Worm (Caenorhabditis elegans) whole organism, L4 larva: Measurements from ENCODE around the gene cal-5.

ENCODE experiments used
- D1046.2 ChIP-seq: fragments of 200-800 bp; sonication (Bioruptor generic); IDR thresholded peaks from 2 replicates; pipeline ENCODE4 v1.3.6; 2022; ENCODE audit warnings: missing genetic modification characterization, missing compliant biosample characterization
- T26A8.4 ChIP-seq: fragments of 200-800 bp; sonication (Bioruptor generic); IDR thresholded peaks from 2 replicates; pipeline ENCODE4 v1.3.6; 2022; ENCODE audit warnings: missing genetic modification characterization, missing compliant biosample characterization
- Y105C5A.15 ChIP-seq: fragments of 200-800 bp; sonication (Bioruptor generic); IDR thresholded peaks from 2 replicates; pipeline ENCODE4 v1.3.6; 2022; ENCODE audit warnings: missing genetic modification characterization, missing compliant biosample characterization
- Y48G9A.11 ChIP-seq: fragments of 200-800 bp; sonication (Bioruptor generic); IDR thresholded peaks from 2 replicates; pipeline ENCODE4 v1.3.6; 2022; ENCODE audit warnings: missing genetic modification reagents, missing genetic modification characterization, missing compliant biosample characterization
- Y75B8A.6 ChIP-seq: fragments of 200-800 bp; sonication (Bioruptor generic); IDR thresholded peaks from 2 replicates; pipeline ENCODE4 v1.3.6; 2022; ENCODE audit warnings: missing genetic modification reagents, missing genetic modification characterization, missing compliant biosample characterization
- ZK546.5 ChIP-seq, 2 experiments: sonication (generic microtip); optimal IDR thresholded peaks; 2 replicates each; lab custom pipeline; 2017; ENCODE audit warnings: missing biosample characterization in 2 of 2, missing genetic modification characterization in 2 of 2
- aly-2 ChIP-seq: sonication (generic microtip); optimal IDR thresholded peaks from 2 replicates; lab custom pipeline; 2018; ENCODE audit warnings: missing biosample characterization, missing genetic modification characterization
- ama-1 ChIP-seq: fragments of 150-350 bp; optimal IDR thresholded peaks from 2 replicates; lab custom pipeline; 2014; ENCODE audit warnings: inconsistent platforms, mixed read lengths
- ceh-28 ChIP-seq: fragments of 150-350 bp; optimal IDR thresholded peaks from 2 replicates; lab custom pipeline; 2014; ENCODE audit warnings: missing biosample characterization, missing genetic modification reagents, missing genetic modification characterization
- ceh-62 ChIP-seq: sonication (generic microtip); optimal IDR thresholded peaks from 2 replicates; lab custom pipeline; 2017; ENCODE audit warnings: missing biosample characterization, missing genetic modification characterization
- ces-1 ChIP-seq: fragments of 150-350 bp; sonication (generic microtip); optimal IDR thresholded peaks from 4 replicates; lab custom pipeline; 2014; ENCODE audit warnings: missing biosample characterization, missing genetic modification reagents, missing genetic modification characterization
- cey-2 ChIP-seq: sonication (generic microtip); optimal IDR thresholded peaks from 3 replicates; lab custom pipeline; 2017; ENCODE audit warnings: missing genetic modification characterization, mild to moderate bottlenecking, missing compliant biosample characterization, antibody characterized with exemption, borderline replicate concordance; ENCODE audit not compliant: insufficient read depth
- ctbp-1 ChIP-seq: fragments of 200-800 bp; sonication (Bioruptor generic); IDR thresholded peaks from 2 replicates; pipeline ENCODE4 v1.3.6; 2022; ENCODE audit warnings: missing genetic modification reagents, missing genetic modification characterization, missing compliant biosample characterization
- daf-12 ChIP-seq: fragments of 150-350 bp; optimal IDR thresholded peaks from 2 replicates; lab custom pipeline; 2014; ENCODE audit warnings: missing biosample characterization, missing genetic modification reagents, missing genetic modification characterization
- daf-8 ChIP-seq: fragments of 200-800 bp; sonication (Bioruptor generic); IDR thresholded peaks from 2 replicates; pipeline ENCODE4 v1.3.6; 2022; ENCODE audit warnings: missing genetic modification characterization, missing compliant biosample characterization
- dmd-9 ChIP-seq: fragments of 200-800 bp; sonication (Bioruptor generic); IDR thresholded peaks from 2 replicates; pipeline ENCODE4 v1.3.6; 2022; ENCODE audit warnings: missing genetic modification reagents, missing genetic modification characterization, missing compliant biosample characterization
- duxl-1 ChIP-seq: sonication (generic microtip); optimal IDR thresholded peaks from 2 replicates; lab custom pipeline; 2016; ENCODE audit warnings: mild to moderate bottlenecking, missing genetic modification characterization, moderate library complexity, missing compliant biosample characterization; ENCODE audit not compliant: poor library complexity
- hmg-1.1 ChIP-seq: fragments of 200-800 bp; sonication (Bioruptor generic); IDR thresholded peaks from 2 replicates; pipeline ENCODE4 v1.3.6; 2022; ENCODE audit warnings: missing genetic modification reagents, missing genetic modification characterization, missing compliant biosample characterization
- lin-15B ChIP-seq: fragments of 150-350 bp; sonication (generic microtip); optimal IDR thresholded peaks from 3 replicates; lab custom pipeline; 2014; ENCODE audit warnings: missing biosample characterization, missing genetic modification characterization
- lin-38 ChIP-seq: fragments of 200-800 bp; sonication (Bioruptor generic); IDR thresholded peaks from 2 replicates; pipeline ENCODE4 v1.3.6; 2022; ENCODE audit warnings: missing genetic modification reagents, missing genetic modification characterization, missing compliant biosample characterization
- madf-5 ChIP-seq, 2 experiments: fragments of 200-800 bp; sonication (Bioruptor generic); IDR thresholded peaks; 2 replicates each; pipeline ENCODE4 v1.3.6; 2022; ENCODE audit warnings: missing compliant biosample characterization in 2 of 2, missing genetic modification characterization in 2 of 2
- mep-1 ChIP-seq: fragments of 150-350 bp; sonication (generic microtip); optimal IDR thresholded peaks from 3 replicates; lab custom pipeline; 2014; ENCODE audit warnings: missing biosample characterization, missing genetic modification characterization
- mes-2 ChIP-seq: sonication (generic microtip); optimal IDR thresholded peaks from 2 replicates; lab custom pipeline; 2016; ENCODE audit warnings: missing genotype, mild to moderate bottlenecking, missing genetic modification characterization, missing compliant biosample characterization; ENCODE audit not compliant: poor library complexity, severe bottlenecking
- nhr-25 ChIP-seq: sonication (generic microtip); optimal IDR thresholded peaks from 2 replicates; lab custom pipeline; 2017; ENCODE audit warnings: missing genetic modification characterization, mild to moderate bottlenecking, missing compliant biosample characterization, antibody characterized with exemption, moderate library complexity, borderline replicate concordance; ENCODE audit not compliant: insufficient read depth
- nhr-28 ChIP-seq: fragments of 150-350 bp; optimal IDR thresholded peaks from 2 replicates; lab custom pipeline; 2014; ENCODE audit warnings: missing biosample characterization, missing genetic modification characterization
- nhr-48 ChIP-seq: sonication (generic microtip); optimal IDR thresholded peaks from 2 replicates; lab custom pipeline; 2016; ENCODE audit warnings: mild to moderate bottlenecking, missing genetic modification characterization, missing compliant biosample characterization
- nhr-6 ChIP-seq: fragments of 150-350 bp; optimal IDR thresholded peaks from 2 replicates; lab custom pipeline; 2014; ENCODE audit warnings: missing biosample characterization, missing genetic modification characterization
- nhr-76 ChIP-seq: fragments of 150-350 bp; optimal IDR thresholded peaks from 2 replicates; lab custom pipeline; 2014; ENCODE audit warnings: missing biosample characterization, missing genetic modification characterization
- pha-4 ChIP-seq, 2 experiments: fragments of 150-350 bp in 1 of 2; fragments of 200-800 bp in 1 of 2; sonication (Bioruptor generic) in 1 of 2; IDR thresholded peaks in 1 of 2; optimal IDR thresholded peaks in 1 of 2; 2 replicates each; pipeline versions ENCODE4 v1.3.6 to Lab custom; 2014 to 2022; ENCODE audit warnings: missing genetic modification characterization in 2 of 2, missing genetic modification reagents in 2 of 2, missing biosample characterization in 1 of 2, missing compliant biosample characterization in 1 of 2
- php-3 ChIP-seq: fragments of 200-800 bp; sonication (Bioruptor generic); IDR thresholded peaks from 2 replicates; pipeline ENCODE4 v1.3.6; 2022; ENCODE audit warnings: missing genetic modification reagents, missing genetic modification characterization, missing compliant biosample characterization
- pqm-1 ChIP-seq: sonication (generic microtip); optimal IDR thresholded peaks from 2 replicates; lab custom pipeline; 2017; ENCODE audit warnings: missing biosample characterization, missing genetic modification characterization
- rbr-2 ChIP-seq: sonication (generic microtip); optimal IDR thresholded peaks from 2 replicates; lab custom pipeline; 2016; ENCODE audit warnings: missing genotype, missing genetic modification characterization, missing compliant biosample characterization
- saeg-2 ChIP-seq: fragments of 200-800 bp; sonication (Bioruptor generic); IDR thresholded peaks from 2 replicates; pipeline ENCODE4 v1.3.6; 2022; ENCODE audit warnings: missing genetic modification reagents, missing genetic modification characterization, missing compliant biosample characterization
- set-16 ChIP-seq: fragments of 200-800 bp; sonication (Bioruptor generic); IDR thresholded peaks from 2 replicates; pipeline ENCODE4 v1.3.6; 2022; ENCODE audit warnings: missing genetic modification reagents, missing genetic modification characterization, missing compliant biosample characterization
- spr-1 ChIP-seq: sonication (generic microtip); optimal IDR thresholded peaks from 2 replicates; lab custom pipeline; 2016; ENCODE audit warnings: mild to moderate bottlenecking, missing genetic modification characterization, missing compliant biosample characterization
- tra-1 ChIP-seq: fragments of 200-800 bp; sonication (Bioruptor generic); IDR thresholded peaks from 2 replicates; pipeline ENCODE4 v1.3.6; 2022; ENCODE audit warnings: missing genetic modification reagents, missing genetic modification characterization, missing compliant biosample characterization
- unc-130 ChIP-seq: sonication (generic microtip); optimal IDR thresholded peaks from 2 replicates; lab custom pipeline; 2016; ENCODE audit warnings: missing genetic modification reagents, missing genetic modification characterization, missing compliant biosample characterization
- unc-39 ChIP-seq: sonication (generic microtip); optimal IDR thresholded peaks from 2 replicates; lab custom pipeline; 2017; ENCODE audit warnings: missing biosample characterization, missing genetic modification characterization
- zag-1 ChIP-seq: fragments of 150-350 bp; optimal IDR thresholded peaks from 2 replicates; lab custom pipeline; 2014; ENCODE audit warnings: missing biosample characterization, missing genetic modification characterization
- zfp-2 ChIP-seq: sonication (generic microtip); optimal IDR thresholded peaks from 2 replicates; lab custom pipeline; 2016; ENCODE audit warnings: mild to moderate bottlenecking, missing genetic modification characterization, missing compliant biosample characterization
- zip-11 ChIP-seq: fragments of 200-800 bp; sonication (Bioruptor generic); IDR thresholded peaks from 2 replicates; pipeline ENCODE4 v1.3.6; 2022; ENCODE audit warnings: missing genetic modification characterization, missing compliant biosample characterization
- zip-2 ChIP-seq: fragments of 150-350 bp; optimal IDR thresholded peaks from 2 replicates; lab custom pipeline; 2014; ENCODE audit warnings: missing biosample characterization, missing genetic modification characterization

The cal-5 gene

ce11 chrX:5119246-5119645 lies 41.5 kb upstream of the cal-5 start (continued):
- TF ChIP-seq nhr-76 (tag; lab: Kevin White, UChicago) (no peak), ceh-62 (tag; lab: Kevin White, UChicago) (no peak), php-3 (GFP tag; lab: Robert Waterston, UW) (no peak), T26A8.4 (GFP tag; lab: Robert Waterston, UW) (peak; percentile 68), aly-2 (tag; lab: Kevin White, UChicago) (no peak), unc-39 (tag; lab: Kevin White, UChicago) (no peak), daf-8 (GFP tag; lab: Robert Waterston, UW) (no peak), Y48G9A.11 (GFP tag; lab: Robert Waterston, UW) (no peak), dmd-9 (no peak), rbr-2 (peak; percentile 40), duxl-1 (tag; lab: Kevin White, UChicago) (peak; percentile 40), zip-11 (GFP tag; lab: Robert Waterston, UW) (no peak), spr-1 (tag; lab: Kevin White, UChicago) (peak; percentile 18), ces-1 (GFP tag; lab: Kevin White, UChicago) (no peak), mep-1 (peak; percentile 42), pha-4 (GFP tag; IDR thresholded peaks at IDR 0.05; lab: Robert Waterston, UW) (no peak), pha-4 (tag; optimal IDR thresholded peaks at IDR 0.05; lab: Kevin White, UChicago) (no peak), hmg-1.1 (GFP tag; lab: Robert Waterston, UW) (no peak), zag-1 (tag; lab: Kevin White, UChicago) (no peak), nhr-28 (tag; lab: Kevin White, UChicago) (peak; percentile 64), mes-2 (peak; percentile 53), nhr-6 (tag; lab: Kevin White, UChicago) (no peak), madf-5 (GFP tag; IDR thresholded peaks at IDR 0.05; lab: Robert Waterston, UW) (no peak), Y75B8A.6 (GFP tag; lab: Robert Waterston, UW) (no peak), Y105C5A.15 (GFP tag; lab: Robert Waterston, UW) (no peak), ZK546.5 (tag; optimal IDR thresholded peaks at IDR 0.05; lab: Kevin White, UChicago) (no peak), daf-12 (tag; lab: Kevin White, UChicago) (no peak), unc-130 (GFP tag; lab: Kevin White, UChicago) (no peak), ctbp-1 (GFP tag; lab: Robert Waterston, UW) (peak; percentile 59; the same call in 1 of the 2 replicates), nhr-25 (tag; lab: Kevin White, UChicago) (peak; percentile 17), set-16 (GFP tag; lab: Robert Waterston, UW) (peak; percentile 41), zip-2 (tag; lab: Kevin White, UChicago) (no peak), nhr-48 (tag; lab: Kevin White, UChicago) (peak; percentile 60), ama-1 (lab: Kevin White, UChicago) (no peak), lin-38 (GFP tag; lab: Robert Waterston, UW) (no peak), ceh-28 (no peak), lin-15B (no peak), D1046.2 (GFP tag; lab: Robert Waterston, UW) (no peak), saeg-2 (no peak), zfp-2 (tag; lab: Kevin White, UChicago) (no peak), tra-1 (GFP tag; lab: Robert Waterston, UW) (0 out of 2 replicates have a peak, but pooled peaks have one; percentile 34), cey-2 (tag; lab: Kevin White, UChicago) (no peak), pqm-1 (no peak)
- TF ChIP-seq, all 104 proteins: peak for 23
